Worm (Caenorhabditis elegans) whole organism, L4/young adult: ENCODE data around the gene math-19.

ENCODE experiments used
- dao-5 ChIP-seq: sonication (generic microtip); optimal IDR thresholded peaks from 2 replicates; lab custom pipeline; 2016; ENCODE audit warnings: missing genotype, missing genetic modification characterization, moderate library complexity, missing compliant biosample characterization
- him-1 ChIP-seq: sonication (generic microtip); optimal IDR thresholded peaks from 2 replicates; lab custom pipeline; 2016; ENCODE audit warnings: missing genotype, missing genetic modification reagents, missing genetic modification characterization, missing compliant biosample characterization

- TF ChIP-seq dao-5 (tag; lab: Kevin White, UChicago) (no peak), him-1 (tag; lab: Kevin White, UChicago) (no peak)
These were observed 12.5 kb downstream of the math-19 start for ce11 chrII:2011179-2011578.
